Worm (Caenorhabditis elegans) whole organism, L4/young adult: Measurements from ENCODE around the gene acbp-8.

Experiments used
- dao-5 ChIP-seq: sonication (generic microtip); optimal IDR thresholded peaks from 2 replicates; lab custom pipeline; 2016; ENCODE audit warnings: missing genotype, missing genetic modification characterization, moderate library complexity, missing compliant biosample characterization
- him-1 ChIP-seq: sonication (generic microtip); optimal IDR thresholded peaks from 2 replicates; lab custom pipeline; 2016; ENCODE audit warnings: missing genotype, missing genetic modification reagents, missing genetic modification characterization, missing compliant biosample characterization

DNA sequence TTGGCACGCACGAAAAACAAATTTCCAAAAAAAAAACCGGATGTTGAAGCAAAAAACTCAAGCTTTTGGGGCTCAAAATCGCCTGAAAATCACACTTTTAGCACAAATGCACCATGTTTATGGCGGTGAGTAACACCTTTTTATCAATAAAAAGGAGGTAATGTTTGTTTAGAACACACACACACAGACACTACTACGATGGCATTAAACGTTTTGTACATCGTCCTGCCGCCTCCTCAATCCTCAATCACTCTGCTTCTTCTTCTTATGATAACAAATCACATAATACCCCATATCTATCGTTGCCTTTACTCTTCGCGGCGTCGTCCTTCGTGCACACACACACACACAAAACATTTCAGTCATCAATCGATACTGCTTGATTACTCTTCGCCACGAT, 42.6 kb upstream of the acbp-8 start, which contains the start of gene gpa-17:
- no peak for TF ChIP-seq dao-5 (tag; lab: Kevin White, UChicago)
- TF ChIP-seq him-1 (tag; lab: Kevin White, UChicago), result no peak
